Worm (Caenorhabditis elegans) whole organism, L4 larva: ENCODE data around the gene copz-1.

ENCODE experiments used
- F26F4.8 ChIP-seq: fragments of 200-800 bp; sonication (Bioruptor generic); conservative IDR thresholded peaks from 2 replicates; pipeline ENCODE4 v1.3.6; 2022; ENCODE audit warnings: missing genetic modification characterization, missing compliant biosample characterization
- F37D6.2 ChIP-seq: sonication (generic microtip); optimal IDR thresholded peaks from 2 replicates; lab custom pipeline; 2016; ENCODE audit warnings: mild to moderate bottlenecking, missing genetic modification characterization, missing compliant biosample characterization
- F49E8.2 ChIP-seq: sonication (generic microtip); optimal IDR thresholded peaks from 2 replicates; lab custom pipeline; 2016; ENCODE audit warnings: missing compliant biosample characterization, mild to moderate bottlenecking, missing genetic modification characterization, borderline replicate concordance
- T20F7.1 ChIP-seq: fragments of 200-800 bp; sonication (Bioruptor generic); optimal IDR thresholded peaks from 2 replicates; lab custom pipeline; 2018; ENCODE audit warnings: mild to moderate bottlenecking, missing genetic modification characterization, missing compliant biosample characterization
- Y75B8A.6 ChIP-seq: fragments of 200-800 bp; sonication (Bioruptor generic); IDR thresholded peaks from 2 replicates; pipeline ENCODE4 v1.3.6; 2022; ENCODE audit warnings: missing genetic modification reagents, missing genetic modification characterization, missing compliant biosample characterization
- ama-1 ChIP-seq: fragments of 150-350 bp; optimal IDR thresholded peaks from 2 replicates; lab custom pipeline; 2014; ENCODE audit warnings: inconsistent platforms, mixed read lengths
- ceh-28 ChIP-seq: fragments of 150-350 bp; optimal IDR thresholded peaks from 2 replicates; lab custom pipeline; 2014; ENCODE audit warnings: missing biosample characterization, missing genetic modification reagents, missing genetic modification characterization
- ceh-82 ChIP-seq: sonication (generic microtip); optimal IDR thresholded peaks from 2 replicates; lab custom pipeline; 2017; ENCODE audit warnings: missing biosample characterization, missing genetic modification characterization
- cey-2 ChIP-seq: sonication (generic microtip); optimal IDR thresholded peaks from 3 replicates; lab custom pipeline; 2017; ENCODE audit warnings: missing genetic modification characterization, mild to moderate bottlenecking, missing compliant biosample characterization, antibody characterized with exemption, borderline replicate concordance; ENCODE audit not compliant: insufficient read depth
- daf-16 ChIP-seq, 3 experiments: sonication (generic microtip); optimal IDR thresholded peaks; 2 replicates each; lab custom pipeline; 2016 to 2017; ENCODE audit warnings: missing genetic modification characterization in 3 of 3, missing genetic modification reagents in 3 of 3, mild to moderate bottlenecking in 2 of 3, missing compliant biosample characterization in 2 of 3, missing biosample characterization in 1 of 3, moderate library complexity in 1 of 3
- daf-8 ChIP-seq: fragments of 200-800 bp; sonication (Bioruptor generic); IDR thresholded peaks from 2 replicates; pipeline ENCODE4 v1.3.6; 2022; ENCODE audit warnings: missing genetic modification characterization, missing compliant biosample characterization
- dmd-6 ChIP-seq: fragments of 200-800 bp; sonication (Bioruptor generic); IDR thresholded peaks from 2 replicates; pipeline ENCODE4 v1.3.6; 2022; ENCODE audit warnings: missing genetic modification reagents, missing genetic modification characterization, missing compliant biosample characterization
- dmd-8 ChIP-seq: fragments of 200-800 bp; sonication (Bioruptor generic); IDR thresholded peaks from 2 replicates; pipeline ENCODE4 v1.3.6; 2022; ENCODE audit warnings: missing genetic modification characterization, missing compliant biosample characterization
- dve-1 ChIP-seq: sonication (generic microtip); optimal IDR thresholded peaks from 2 replicates; lab custom pipeline; 2017; ENCODE audit warnings: antibody characterized with exemption, mild to moderate bottlenecking, missing genetic modification characterization, missing compliant biosample characterization; ENCODE audit not compliant: insufficient read depth
- egl-27 ChIP-seq: sonication (generic microtip); optimal IDR thresholded peaks from 3 replicates; lab custom pipeline; 2017; ENCODE audit warnings: missing biosample characterization, missing genetic modification reagents, missing genetic modification characterization
- egl-43 ChIP-seq: fragments of 200-800 bp; sonication (Bioruptor generic); IDR thresholded peaks from 2 replicates; pipeline ENCODE4 v1.3.6; 2022; ENCODE audit warnings: missing genetic modification reagents, missing genetic modification characterization, missing compliant biosample characterization
- fkh-10 ChIP-seq: fragments of 150-350 bp; optimal IDR thresholded peaks from 2 replicates; lab custom pipeline; 2014; ENCODE audit warnings: missing biosample characterization, missing genetic modification reagents, missing genetic modification characterization
- hlh-11 ChIP-seq: fragments of 200-800 bp; sonication (Bioruptor generic); optimal IDR thresholded peaks from 2 replicates; lab custom pipeline; 2018; ENCODE audit warnings: mild to moderate bottlenecking, missing genetic modification characterization, missing compliant biosample characterization
- hlh-30 ChIP-seq: sonication (generic microtip); optimal IDR thresholded peaks from 2 replicates; lab custom pipeline; 2017; ENCODE audit warnings: antibody characterized with exemption, mild to moderate bottlenecking, missing genetic modification characterization, missing compliant biosample characterization; ENCODE audit not compliant: insufficient read depth
- hmg-1.1 ChIP-seq: fragments of 200-800 bp; sonication (Bioruptor generic); IDR thresholded peaks from 2 replicates; pipeline ENCODE4 v1.3.6; 2022; ENCODE audit warnings: missing genetic modification reagents, missing genetic modification characterization, missing compliant biosample characterization
- jun-1 ChIP-seq: fragments of 150-350 bp; optimal IDR thresholded peaks from 2 replicates; lab custom pipeline; 2014; ENCODE audit warnings: missing biosample characterization, missing genetic modification reagents, missing genetic modification characterization
- lin-1 ChIP-seq: fragments of 200-800 bp; sonication (Bioruptor generic); IDR thresholded peaks from 2 replicates; pipeline ENCODE4 v1.3.6; 2022; ENCODE audit warnings: missing genetic modification reagents, missing genetic modification characterization, missing compliant biosample characterization
- lin-38 ChIP-seq: fragments of 200-800 bp; sonication (Bioruptor generic); IDR thresholded peaks from 2 replicates; pipeline ENCODE4 v1.3.6; 2022; ENCODE audit warnings: missing genetic modification reagents, missing genetic modification characterization, missing compliant biosample characterization
- lsy-2 ChIP-seq, 2 experiments: fragments of 150-350 bp in 1 of 2; sonication (generic microtip) in 1 of 2; optimal IDR thresholded peaks; 2 replicates each; lab custom pipeline; 2014 to 2017; ENCODE audit warnings: missing biosample characterization in 2 of 2, missing genetic modification characterization in 2 of 2
- madf-9 ChIP-seq: fragments of 200-800 bp; sonication (Bioruptor generic); conservative IDR thresholded peaks from 2 replicates; pipeline ENCODE4 v1.3.6; 2022; ENCODE audit warnings: missing genetic modification reagents, missing genetic modification characterization, missing compliant biosample characterization
- mdt-29 ChIP-seq: fragments of 200-800 bp; sonication (Bioruptor generic); IDR thresholded peaks from 2 replicates; pipeline ENCODE4 v1.3.6; 2022; ENCODE audit warnings: missing genetic modification reagents, missing genetic modification characterization, missing compliant biosample characterization
- mep-1 ChIP-seq: fragments of 150-350 bp; sonication (generic microtip); optimal IDR thresholded peaks from 3 replicates; lab custom pipeline; 2014; ENCODE audit warnings: missing biosample characterization, missing genetic modification characterization
- nhr-102 ChIP-seq: sonication (generic microtip); optimal IDR thresholded peaks from 2 replicates; lab custom pipeline; 2016; ENCODE audit warnings: mild to moderate bottlenecking, missing genetic modification characterization, moderate library complexity, missing compliant biosample characterization
- nhr-111 ChIP-seq: fragments of 200-800 bp; sonication (Bioruptor generic); optimal IDR thresholded peaks from 2 replicates; lab custom pipeline; 2018; ENCODE audit warnings: mild to moderate bottlenecking, missing genetic modification characterization, missing compliant biosample characterization
- nhr-237 ChIP-seq: sonication (generic microtip); optimal IDR thresholded peaks from 2 replicates; lab custom pipeline; 2017; ENCODE audit warnings: missing biosample characterization, missing genetic modification characterization
- nhr-28 ChIP-seq: fragments of 150-350 bp; optimal IDR thresholded peaks from 2 replicates; lab custom pipeline; 2014; ENCODE audit warnings: missing biosample characterization, missing genetic modification characterization
- nhr-42 ChIP-seq: fragments of 200-800 bp; sonication (Bioruptor generic); IDR thresholded peaks from 2 replicates; pipeline ENCODE4 v1.3.6; 2022; ENCODE audit warnings: missing genetic modification characterization, missing compliant biosample characterization
- nhr-76 ChIP-seq: fragments of 150-350 bp; optimal IDR thresholded peaks from 2 replicates; lab custom pipeline; 2014; ENCODE audit warnings: missing biosample characterization, missing genetic modification characterization
- nhr-77 ChIP-seq: fragments of 150-350 bp; optimal IDR thresholded peaks from 2 replicates; lab custom pipeline; 2014; ENCODE audit warnings: missing biosample characterization, missing genetic modification characterization
- pha-4 ChIP-seq, 2 experiments: fragments of 150-350 bp in 1 of 2; fragments of 200-800 bp in 1 of 2; sonication (Bioruptor generic) in 1 of 2; IDR thresholded peaks in 1 of 2; optimal IDR thresholded peaks in 1 of 2; 2 replicates each; pipeline versions ENCODE4 v1.3.6 to Lab custom; 2014 to 2022; ENCODE audit warnings: missing genetic modification characterization in 2 of 2, missing genetic modification reagents in 2 of 2, missing biosample characterization in 1 of 2, missing compliant biosample characterization in 1 of 2
- skn-1 ChIP-seq: fragments of 150-350 bp; optimal IDR thresholded peaks from 2 replicates; lab custom pipeline; 2014; ENCODE audit warnings: missing biosample characterization, missing genetic modification characterization
- snpc-1.2 ChIP-seq: fragments of 200-800 bp; sonication (Bioruptor generic); IDR thresholded peaks from 2 replicates; pipeline ENCODE4 v1.3.6; 2022; ENCODE audit warnings: missing genetic modification reagents, missing genetic modification characterization, missing compliant biosample characterization
- tra-1 ChIP-seq: fragments of 200-800 bp; sonication (Bioruptor generic); IDR thresholded peaks from 2 replicates; pipeline ENCODE4 v1.3.6; 2022; ENCODE audit warnings: missing genetic modification reagents, missing genetic modification characterization, missing compliant biosample characterization
- unc-130 ChIP-seq: sonication (generic microtip); optimal IDR thresholded peaks from 2 replicates; lab custom pipeline; 2016; ENCODE audit warnings: missing genetic modification reagents, missing genetic modification characterization, missing compliant biosample characterization
- unc-62 ChIP-seq, 3 experiments: fragments of 150-350 bp in 1 of 3; sonication (generic microtip); optimal IDR thresholded peaks in 2 of 3; peaks in 1 of 3; 1 replicate in 1 of 3; 2 replicates in 2 of 3; lab custom pipeline; 2014 to 2017; ENCODE audit warnings: missing biosample characterization in 3 of 3, missing genetic modification characterization in 3 of 3, missing genetic modification reagents in 3 of 3, missing genotype in 1 of 3
- zfp-3 ChIP-seq: fragments of 200-800 bp; sonication (Bioruptor generic); conservative IDR thresholded peaks from 2 replicates; pipeline ENCODE4 v1.3.6; 2022; ENCODE audit warnings: missing genetic modification reagents, missing genetic modification characterization, missing compliant biosample characterization

The copz-1 gene

DNA sequence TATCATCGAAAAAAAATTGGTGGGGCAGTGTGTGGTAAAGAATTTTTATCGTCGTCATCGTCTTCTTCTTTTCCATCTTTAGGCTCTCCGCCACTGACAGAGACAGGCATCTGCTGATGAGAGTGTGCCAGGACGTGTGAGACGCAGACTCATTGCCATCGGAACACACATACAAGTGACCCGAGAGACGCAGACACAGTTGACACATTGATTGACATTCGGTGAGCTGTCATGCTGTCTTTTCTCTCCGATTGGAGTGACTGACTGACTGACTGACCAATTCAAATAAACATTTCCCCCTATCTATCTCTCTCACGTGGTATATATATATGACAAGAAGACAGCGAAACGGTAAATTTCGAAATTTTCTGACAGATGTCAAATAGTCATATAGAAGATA is 21.6 kb upstream of the copz-1 start (continued):
- TF ChIP-seq egl-27 (tag; lab: Kevin White, UChicago) = no peak
- TF ChIP-seq zfp-3 (GFP tag; lab: Robert Waterston, UW) = peak; percentile 62; the same call in 1 of the 2 replicates
- peak; percentile 89 for TF ChIP-seq nhr-102 (tag; lab: Kevin White, UChicago)
- TF ChIP-seq unc-130 = no peak
- peak; percentile 42; the same call in 1 of the 2 replicates for TF ChIP-seq madf-9
- no peak for TF ChIP-seq nhr-77 (tag; lab: Kevin White, UChicago)
- no peak for TF ChIP-seq ceh-82 (tag; lab: Kevin White, UChicago)
- peak; percentile 94 for TF ChIP-seq hlh-30 (tag; lab: Kevin White, UChicago)
- peak; percentile 66 for TF ChIP-seq nhr-28 (tag; lab: Kevin White, UChicago)
- TF ChIP-seq F37D6.2 = no peak
- no peak for TF ChIP-seq cey-2 (tag; lab: Kevin White, UChicago)

DNA sequence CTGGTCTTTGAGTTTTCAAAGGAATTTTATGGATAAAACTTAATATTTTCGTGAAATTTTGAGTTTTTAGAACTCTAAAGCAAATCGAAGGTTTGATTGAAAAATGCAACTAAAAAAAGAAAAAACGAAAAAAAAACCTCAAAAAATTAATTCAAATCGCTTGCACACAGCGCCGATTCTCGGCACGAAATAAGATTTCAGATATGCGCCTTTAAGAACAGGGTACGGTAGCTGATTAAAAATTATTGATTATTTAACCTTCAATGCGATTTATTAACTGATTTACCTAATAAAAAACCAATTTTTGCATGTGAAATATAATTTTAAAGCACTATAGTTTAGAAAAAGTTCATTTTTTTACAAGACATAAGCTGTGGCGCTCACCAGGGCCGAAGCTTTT is 19.8 kb upstream of the copz-1 start:
- no peak for TF ChIP-seq fkh-10 (GFP tag; lab: Kevin White, UChicago)
- peak in 1 of 2 experiments; percentile 5 for TF ChIP-seq lsy-2 (tag; optimal IDR thresholded peaks at IDR 0.05; lab: Kevin White, UChicago)

DNA sequence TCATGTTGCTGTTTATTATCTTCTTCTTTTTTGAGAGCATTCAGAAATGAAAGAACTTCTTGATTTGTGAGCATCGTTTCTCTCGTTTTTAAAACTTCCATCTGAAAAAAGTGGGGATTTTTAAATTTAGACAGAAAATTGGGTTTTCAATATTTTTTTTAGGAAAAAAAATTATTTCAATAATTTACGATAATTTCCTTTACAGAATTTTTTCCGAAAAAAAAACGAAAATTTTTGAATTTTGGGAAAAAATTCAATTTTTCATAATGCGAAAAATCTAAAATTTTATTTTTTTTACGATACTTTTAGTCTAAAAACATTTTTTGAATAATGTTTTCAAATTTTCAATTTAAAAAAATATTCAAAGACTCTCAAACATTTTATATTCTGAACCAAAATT is 15.6 kb upstream of the copz-1 start, which contains the start of gene M106.7:
M106.7 (minus strand) TSS at position 101 of the 400 bp plus-strand sequence.
- TF ChIP-seq daf-8 (GFP tag; lab: Robert Waterston, UW) (no peak), daf-16 (GFP tag; optimal IDR thresholded peaks at IDR 0.05; lab: Kevin White, UChicago) (no peak), daf-16 (tag; optimal IDR thresholded peaks at IDR 0.05; lab: Kevin White, UChicago) (peak; percentile 1), ama-1 (lab: Kevin White, UChicago) (no peak), Y75B8A.6 (GFP tag; lab: Robert Waterston, UW) (no peak), nhr-111 (no peak), mdt-29 (GFP tag; lab: Robert Waterston, UW) (no peak), madf-9 (no peak), dve-1 (tag; lab: Kevin White, UChicago) (peak; percentile 10), dmd-6 (GFP tag; lab: Robert Waterston, UW) (no peak)

DNA sequence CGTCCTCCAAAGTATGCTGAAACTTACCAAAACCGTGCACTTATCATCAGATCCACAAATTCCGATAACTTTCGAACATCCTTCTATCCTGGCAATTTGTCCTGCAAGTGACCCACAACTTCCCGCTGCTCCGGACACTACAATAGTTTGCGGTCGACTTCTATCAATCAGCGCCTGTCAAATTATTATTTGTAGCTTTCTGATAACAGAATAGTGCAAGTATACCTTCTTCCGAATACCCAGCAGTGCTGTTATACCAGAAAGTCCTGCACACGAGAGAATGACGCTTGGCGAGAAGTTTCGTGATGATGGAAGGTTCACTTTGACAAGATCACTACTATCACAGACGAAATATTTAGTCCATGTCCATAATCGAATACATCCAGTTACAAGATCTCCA is 13.3 kb upstream of the copz-1 start:
- TF ChIP-seq hmg-1.1 (GFP tag; lab: Robert Waterston, UW) (no peak), skn-1 (no peak), snpc-1.2 (no peak), nhr-42 (GFP tag; lab: Robert Waterston, UW) (no peak), lin-38 (no peak), lin-1 (GFP tag; lab: Robert Waterston, UW) (no peak), dmd-8 (GFP tag; lab: Robert Waterston, UW) (no peak), F49E8.2 (no peak), nhr-237 (tag; lab: Kevin White, UChicago) (no peak), dmd-6 (GFP tag; lab: Robert Waterston, UW) (peak; percentile 61), nhr-28 (tag; lab: Kevin White, UChicago) (peak; percentile 58), F26F4.8 (GFP tag; lab: Robert Waterston, UW) (no peak), ceh-28 (tag; lab: Kevin White, UChicago) (no peak)

DNA sequence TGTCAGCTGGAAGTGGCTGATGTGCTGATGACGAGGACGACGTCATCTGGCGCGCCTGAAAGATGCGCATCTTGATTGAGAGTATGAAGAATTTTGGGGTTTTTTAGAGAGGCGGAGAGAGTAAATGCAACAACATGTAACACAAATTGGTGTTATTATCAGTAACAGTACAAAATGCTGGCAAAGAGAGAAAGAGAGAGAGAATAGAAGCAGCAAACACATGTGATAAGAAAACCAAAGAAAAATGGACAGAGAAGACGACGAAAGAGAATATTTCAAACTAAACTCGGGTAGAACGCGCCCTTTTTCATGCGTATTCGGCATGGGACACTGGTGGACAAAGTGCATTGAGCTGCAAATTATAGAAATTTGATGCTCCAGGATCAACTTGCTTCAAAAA is 11.8 kb upstream of the copz-1 start, which contains the start of gene M106.3:
M106.3 (minus strand) TSS at position 70 of the 400 bp plus-strand sequence.
- TF ChIP-seq Y75B8A.6 (GFP tag; lab: Robert Waterston, UW) = no peak
- TF ChIP-seq daf-16 (GFP tag; optimal IDR thresholded peaks at IDR 0.05; lab: Kevin White, UChicago) = no peak
- TF ChIP-seq daf-16 (tag; optimal IDR thresholded peaks at IDR 0.05; lab: Kevin White, UChicago) = peak; percentile 43
- peak; percentile 7 for TF ChIP-seq dve-1 (tag; lab: Kevin White, UChicago)
- TF ChIP-seq skn-1 = no peak
- peak; percentile 55 for TF ChIP-seq hlh-11
- no peak for TF ChIP-seq unc-62 (GFP tag; optimal IDR thresholded peaks at IDR 0.05 in 1 of 2; lab: Kevin White, UChicago)
- TF ChIP-seq unc-62 (tag; optimal IDR thresholded peaks at IDR 0.05; lab: Kevin White, UChicago) = no peak
- TF ChIP-seq snpc-1.2 = no peak
- TF ChIP-seq egl-43 (GFP tag; lab: Robert Waterston, UW) = no peak
- TF ChIP-seq jun-1 (tag; lab: Kevin White, UChicago) = no peak
- TF ChIP-seq nhr-76 (tag; lab: Kevin White, UChicago) = no peak
- TF ChIP-seq pha-4 (GFP tag; IDR thresholded peaks at IDR 0.05; lab: Robert Waterston, UW) = no peak
- TF ChIP-seq pha-4 (tag; optimal IDR thresholded peaks at IDR 0.05; lab: Kevin White, UChicago) = no peak
- no peak for TF ChIP-seq T20F7.1 (GFP tag; lab: Kevin White, UChicago)
- no peak for TF ChIP-seq mep-1 (tag; lab: Kevin White, UChicago)
- TF ChIP-seq zfp-3 (GFP tag; lab: Robert Waterston, UW) = no peak
- 0 out of 2 replicates have a peak, but pooled peaks have one; percentile 25 for TF ChIP-seq tra-1
- no peak for TF ChIP-seq unc-130
